Fruit fly (Drosophila melanogaster): ENCODE results near the gene lectin-37Da.

Gene lectin-37Da

dm6 chr2L:19402667-19403066 lies 15.4 kb upstream of the lectin-37Da start:
- no peak for TF ChIP-seq vri (GFP tag; optimal IDR thresholded peaks at IDR 0.05)
- TF ChIP-seq ss (GFP tag; optimal IDR thresholded peaks at IDR 0.05): no peak
- TF ChIP-seq Eip75B (GFP tag; optimal IDR thresholded peaks at IDR 0.05): no peak
- no peak for TF ChIP-seq Smox (GFP tag; optimal IDR thresholded peaks at IDR 0.05)
- TF ChIP-seq Blimp-1 (GFP tag; optimal IDR thresholded peaks at IDR 0.05): no peak
- TF ChIP-seq Lpt (GFP tag; optimal IDR thresholded peaks at IDR 0.05): no peak
- no peak for TF ChIP-seq CG32006 (GFP tag; optimal IDR thresholded peaks at IDR 0.05)
- TF ChIP-seq dsx (GFP tag; optimal IDR thresholded peaks at IDR 0.05; ENCODE audit: poor library complexity, severe bottlenecking): no peak
- TF ChIP-seq CG8632 (GFP tag; optimal IDR thresholded peaks at IDR 0.05): no peak
- TF ChIP-seq CG3919 (GFP tag; optimal IDR thresholded peaks at IDR 0.05): no peak
- no peak for TF ChIP-seq Sox102F (GFP tag; optimal IDR thresholded peaks at IDR 0.05)
- no peak for TF ChIP-seq CG3032 (tag; optimal IDR thresholded peaks at IDR 0.05)
- no peak for TF ChIP-seq pdm3 (GFP tag; optimal IDR thresholded peaks at IDR 0.05)
- TF ChIP-seq CG11762 (GFP tag; optimal IDR thresholded peaks at IDR 0.05; ENCODE audit: insufficient read depth): no peak
- no peak for TF ChIP-seq Hr38 (GFP tag; optimal IDR thresholded peaks at IDR 0.05)
- no peak for TF ChIP-seq Met (GFP tag; optimal IDR thresholded peaks at IDR 0.05)
- no peak for TF ChIP-seq CG8319 (GFP tag; optimal IDR thresholded peaks at IDR 0.05)

DNA sequence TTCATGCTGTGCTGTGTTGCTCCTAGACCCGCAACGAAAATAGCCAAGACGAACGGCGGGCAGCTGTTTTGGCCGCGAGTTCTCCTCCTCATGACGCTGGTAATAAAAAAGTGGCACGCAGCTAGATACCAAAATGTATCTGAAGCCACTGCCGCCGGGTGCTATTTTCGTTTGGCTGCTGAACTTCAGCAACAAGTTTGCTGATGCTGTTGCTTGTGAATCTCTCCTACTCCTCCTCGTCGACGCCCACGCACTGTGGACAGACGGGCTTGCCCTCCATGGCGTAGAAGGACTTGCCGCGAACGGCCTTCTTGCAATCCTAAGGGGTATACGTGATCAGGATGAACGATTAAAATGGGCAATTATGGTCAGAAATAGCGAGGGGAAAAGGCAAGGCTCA lies 14.7 kb upstream of the lectin-37Da start:
- no peak for TF ChIP-seq dac (GFP tag; optimal IDR thresholded peaks at IDR 0.05)
- no peak for TF ChIP-seq Ets21C (GFP tag; optimal IDR thresholded peaks at IDR 0.05)
- TF ChIP-seq OdsH (GFP tag; optimal IDR thresholded peaks at IDR 0.05): no peak
- no peak for TF ChIP-seq Hr4 (GFP tag; optimal IDR thresholded peaks at IDR 0.05)

- TF ChIP-seq CG4318 (GFP tag; optimal IDR thresholded peaks at IDR 0.05) (no peak), CG6808 (GFP tag; optimal IDR thresholded peaks at IDR 0.05) (no peak), Blimp-1 (GFP tag; optimal IDR thresholded peaks at IDR 0.05) (no peak), esn (GFP tag; optimal IDR thresholded peaks at IDR 0.05) (no peak), Eip75B (GFP tag; optimal IDR thresholded peaks at IDR 0.05) (no peak), CG9139 (GFP tag; optimal IDR thresholded peaks at IDR 0.05) (no peak), Smox (GFP tag; optimal IDR thresholded peaks at IDR 0.05) (no peak), acj6 (GFP tag; optimal IDR thresholded peaks at IDR 0.05) (no peak), CG6276 (GFP tag; optimal IDR thresholded peaks at IDR 0.05) (no peak), CG1621 (tag; optimal IDR thresholded peaks at IDR 0.05) (no peak), CG8319 (GFP tag; optimal IDR thresholded peaks at IDR 0.05) (no peak), CG6854 (GFP tag; optimal IDR thresholded peaks at IDR 0.05) (no peak), Ets96B (tag; optimal IDR thresholded peaks at IDR 0.05) (no peak), Hr38 (GFP tag; optimal IDR thresholded peaks at IDR 0.05) (no peak), cyc (GFP tag; optimal IDR thresholded peaks at IDR 0.05) (no peak), CG3919 (GFP tag; optimal IDR thresholded peaks at IDR 0.05) (no peak), CG11902 (GFP tag; optimal IDR thresholded peaks at IDR 0.05) (no peak)
Measured at dm6 chr2L:19404804-19405203, 13.3 kb upstream of the lectin-37Da start.

DNA sequence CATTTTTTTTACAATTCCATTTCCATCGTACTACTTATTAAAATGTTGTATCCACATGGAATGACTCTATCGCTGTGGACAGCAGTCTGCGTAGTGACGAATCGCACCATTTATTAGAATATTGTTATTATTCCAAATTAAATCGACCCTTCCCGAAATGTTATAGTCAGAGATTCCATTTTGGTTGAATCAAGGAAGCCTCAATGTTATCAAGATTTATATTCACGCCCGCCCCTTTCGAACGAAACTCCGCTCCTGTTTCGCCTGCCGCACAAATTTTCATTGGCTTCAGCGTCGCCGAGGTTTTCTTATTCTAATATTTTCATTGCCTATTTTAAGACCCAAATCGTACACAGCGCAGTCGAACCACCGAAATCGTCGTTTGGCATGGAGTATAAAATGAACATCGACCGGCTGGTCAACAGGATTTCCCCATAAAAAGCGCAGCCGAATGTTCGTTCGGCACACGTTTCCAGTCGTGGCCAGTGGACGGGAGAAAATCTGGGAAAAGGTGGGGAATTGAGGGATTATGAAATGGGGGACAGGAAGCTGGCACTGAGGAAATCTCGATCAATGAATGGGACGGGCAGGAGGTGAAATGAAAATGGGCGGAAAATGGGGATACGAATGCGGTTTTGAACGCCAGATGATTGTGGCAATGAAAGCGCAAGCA lies 12.3 kb upstream of the lectin-37Da start:
- TF ChIP-seq CG34406 (GFP tag; optimal IDR thresholded peaks at IDR 0.05): no peak
- no peak for TF ChIP-seq fd85E (GFP tag; optimal IDR thresholded peaks at IDR 0.05)
- TF ChIP-seq Hr4 (GFP tag; optimal IDR thresholded peaks at IDR 0.05): no peak

DNA sequence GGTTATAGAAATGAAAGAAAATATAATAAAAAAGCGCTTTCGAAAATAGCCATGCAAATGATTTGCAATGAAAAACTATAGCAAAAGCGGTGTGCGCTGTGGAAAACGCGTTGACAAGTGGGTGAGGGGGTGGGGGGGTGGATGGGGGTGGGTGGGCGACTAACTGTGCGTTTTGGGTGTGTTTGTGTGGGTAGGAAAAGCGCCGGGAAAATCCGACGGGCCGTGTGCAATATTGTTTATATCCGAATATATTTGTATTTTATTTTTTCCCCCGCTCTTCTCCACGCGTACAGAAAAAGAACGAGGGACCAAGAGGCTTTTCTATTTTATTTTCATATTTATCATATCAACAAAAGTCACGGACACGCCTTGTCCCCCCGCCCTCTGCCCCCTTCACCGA lies 11.7 kb upstream of the lectin-37Da start:
- TF ChIP-seq esn (GFP tag; optimal IDR thresholded peaks at IDR 0.05) (no peak), CG6854 (GFP tag; optimal IDR thresholded peaks at IDR 0.05) (no peak), CG6792 (GFP tag; optimal IDR thresholded peaks at IDR 0.05) (no peak), Gug (GFP tag; IDR thresholded peaks at IDR 0.05) (no peak), CG10669 (GFP tag; optimal IDR thresholded peaks at IDR 0.05) (no peak), Ets21C (GFP tag; optimal IDR thresholded peaks at IDR 0.05) (no peak), cyc (GFP tag; optimal IDR thresholded peaks at IDR 0.05) (no peak), Hr39 (GFP tag; optimal IDR thresholded peaks at IDR 0.05) (no peak), CG1621 (tag; optimal IDR thresholded peaks at IDR 0.05) (no peak), CG6276 (GFP tag; optimal IDR thresholded peaks at IDR 0.05) (no peak), OdsH (GFP tag; optimal IDR thresholded peaks at IDR 0.05) (no peak), Eip78C (GFP tag) (no peak), CG16779 (tag; optimal IDR thresholded peaks at IDR 0.05) (no peak), achi (GFP tag; optimal IDR thresholded peaks at IDR 0.05) (no peak), CG3032 (tag; optimal IDR thresholded peaks at IDR 0.05) (no peak), CG6163 (GFP tag; IDR thresholded peaks at IDR 0.05) (no peak), CG4318 (GFP tag; optimal IDR thresholded peaks at IDR 0.05) (no peak), CG6808 (GFP tag; optimal IDR thresholded peaks at IDR 0.05) (no peak), eg (GFP tag; IDR thresholded peaks at IDR 0.05) (no peak), dac (GFP tag; optimal IDR thresholded peaks at IDR 0.05) (no peak)

Measured in whole organism, prepupa.